Fruit fly (Drosophila melanogaster) whole organism, wandering third instar larva: ENCODE measurements around the gene Gabat.

Source experiments
- Abd-B ChIP-seq: fragments of >200 bp; optimal IDR thresholded peaks from 2 replicates; lab custom pipeline; 2017; ENCODE audit warnings: missing biosample characterization, missing genetic modification characterization
- CG32264 ChIP-seq: fragments of 200-800 bp; sonication (Bioruptor generic); optimal IDR thresholded peaks from 2 replicates; lab custom pipeline; 2016; ENCODE audit warnings: missing biosample characterization, missing genetic modification characterization
- CG9705 ChIP-seq: fragments of 200-800 bp; sonication (Bioruptor generic); optimal IDR thresholded peaks from 2 replicates; lab custom pipeline; 2018; ENCODE audit warnings: missing biosample characterization, mild to moderate bottlenecking, missing genetic modification characterization
- Dif ChIP-seq: fragments of 200-275, 200-300 bp; sonication (Bioruptor generic); optimal IDR thresholded peaks from 2 replicates; lab custom pipeline; 2018; ENCODE audit warnings: missing biosample characterization, missing genetic modification characterization; ENCODE audit not compliant: partially characterized antibody
- GATAd ChIP-seq: sonication (Bioruptor generic); optimal IDR thresholded peaks from 2 replicates; lab custom pipeline; 2016; ENCODE audit warnings: missing biosample characterization, missing genetic modification characterization
- HLH106 ChIP-seq: fragments of 200-800 bp; optimal IDR thresholded peaks from 3 replicates; lab custom pipeline; 2019; ENCODE audit warnings: missing biosample characterization, mild to moderate bottlenecking, missing genetic modification characterization, moderate library complexity
- Hnf4 ChIP-seq: fragments of 200-800 bp; sonication (Bioruptor generic); optimal IDR thresholded peaks from 2 replicates; lab custom pipeline; 2016; ENCODE audit warnings: missing biosample characterization, mild to moderate bottlenecking, missing genetic modification characterization
- Hr78 ChIP-seq: fragments of >200 bp; optimal IDR thresholded peaks from 2 replicates; lab custom pipeline; 2017; ENCODE audit warnings: missing biosample characterization, missing genetic modification characterization
- Hr83 ChIP-seq: fragments of 200-300 bp; sonication (Bioruptor generic); optimal IDR thresholded peaks from 2 replicates; lab custom pipeline; 2016; ENCODE audit warnings: missing biosample characterization, mild to moderate bottlenecking, missing genetic modification characterization, moderate library complexity; ENCODE audit not compliant: poor library complexity, severe bottlenecking
- Jra ChIP-seq: sonication (Bioruptor generic); optimal IDR thresholded peaks from 2 replicates; lab custom pipeline; 2016; ENCODE audit warnings: missing biosample characterization, missing genetic modification characterization
- Mio ChIP-seq: sonication (Bioruptor generic); optimal IDR thresholded peaks from 2 replicates; lab custom pipeline; 2016; ENCODE audit warnings: missing biosample characterization, missing genetic modification characterization
- Myc ChIP-seq: fragments of >200 bp; optimal IDR thresholded peaks from 2 replicates; lab custom pipeline; 2017
- N ChIP-seq: fragments of >200 bp; optimal IDR thresholded peaks from 2 replicates; lab custom pipeline; 2018; ENCODE audit warnings: missing biosample characterization, missing external identifiers, missing genetic modification characterization
- OdsH ChIP-seq: fragments of 200-800 bp; sonication (Bioruptor generic); optimal IDR thresholded peaks from 2 replicates; lab custom pipeline; 2016; ENCODE audit warnings: missing biosample characterization, mild to moderate bottlenecking, missing genetic modification characterization
- Rel ChIP-seq, 2 experiments: fragments of 200-800 bp; sonication (Bioruptor generic) in 1 of 2; optimal IDR thresholded peaks; 2 replicates in 1 of 2; 3 replicates in 1 of 2; lab custom pipeline; 2016 to 2019; ENCODE audit warnings: mild to moderate bottlenecking in 2 of 2, missing biosample characterization in 2 of 2, missing genetic modification characterization in 2 of 2, moderate library complexity in 1 of 2
- Sp1 ChIP-seq: fragments of 200-800 bp; sonication (Bioruptor generic); optimal IDR thresholded peaks from 3 replicates; lab custom pipeline; 2019; ENCODE audit warnings: missing biosample characterization, mild to moderate bottlenecking, missing genetic modification characterization, moderate library complexity
- Vsx2 ChIP-seq: fragments of 200-300, 225-300 bp; sonication (Bioruptor generic); optimal IDR thresholded peaks from 2 replicates; lab custom pipeline; 2018; ENCODE audit warnings: missing biosample characterization, missing genetic modification characterization; ENCODE audit not compliant: partially characterized antibody
- br ChIP-seq: fragments of 200-800 bp; sonication (Bioruptor generic); optimal IDR thresholded peaks from 2 replicates; lab custom pipeline; 2016; ENCODE audit warnings: missing biosample characterization, missing genetic modification characterization
- brk ChIP-seq: fragments of 200-800 bp; sonication (Bioruptor generic); optimal IDR thresholded peaks from 2 replicates; lab custom pipeline; 2016; ENCODE audit warnings: missing biosample characterization, mild to moderate bottlenecking, missing genetic modification characterization
- dl ChIP-seq, 2 experiments: fragments of 175-275, 200-275 bp in 1 of 2; fragments of 200-275 bp in 1 of 2; sonication (Bioruptor generic); optimal IDR thresholded peaks; lab custom pipeline; 2018; ENCODE audit warnings: mild to moderate bottlenecking in 2 of 2, missing biosample characterization in 2 of 2, missing genetic modification characterization in 2 of 2, moderate library complexity in 2 of 2; ENCODE audit not compliant: partially characterized antibody in 2 of 2, insufficient read depth in 1 of 2
- dmrt93B ChIP-seq: fragments of 200-800 bp; sonication (Bioruptor generic); optimal IDR thresholded peaks from 2 replicates; lab custom pipeline; 2018; ENCODE audit warnings: missing biosample characterization, mild to moderate bottlenecking, missing genetic modification characterization
- dsf ChIP-seq: sonication (Bioruptor generic); optimal IDR thresholded peaks from 2 replicates; lab custom pipeline; 2016; ENCODE audit warnings: missing biosample characterization, missing genetic modification characterization, borderline replicate concordance
- ey ChIP-seq: fragments of 200-800 bp; sonication (Bioruptor generic); optimal IDR thresholded peaks from 2 replicates; lab custom pipeline; 2016; ENCODE audit warnings: missing biosample characterization, missing genetic modification characterization
- foxo ChIP-seq, 2 experiments: fragments of 200-800 bp; sonication (Bioruptor generic); optimal IDR thresholded peaks; 2 replicates in 1 of 2; 3 replicates in 1 of 2; lab custom pipeline; 2016 to 2017; ENCODE audit warnings: missing biosample characterization in 2 of 2, missing genetic modification characterization in 2 of 2
- fru ChIP-seq: fragments of 200-800 bp; sonication (Bioruptor generic); optimal IDR thresholded peaks from 3 replicates; lab custom pipeline; 2016; ENCODE audit warnings: missing biosample characterization, mild to moderate bottlenecking, missing genetic modification characterization
- h ChIP-seq: fragments of 200-800 bp; sonication (Bioruptor generic); optimal IDR thresholded peaks from 3 replicates; lab custom pipeline; 2016; ENCODE audit warnings: missing biosample characterization, mild to moderate bottlenecking, missing genetic modification characterization
- jim ChIP-seq: fragments of 175-275, 200-325 bp; sonication (Bioruptor generic); optimal IDR thresholded peaks from 2 replicates; lab custom pipeline; 2016; ENCODE audit warnings: missing biosample characterization, mild to moderate bottlenecking, missing genetic modification characterization
- lola ChIP-seq: fragments of >200 bp; optimal IDR thresholded peaks from 2 replicates; lab custom pipeline; 2017; ENCODE audit warnings: missing biosample characterization, missing genetic modification characterization
- pan ChIP-seq: fragments of >200 bp; optimal IDR thresholded peaks from 2 replicates; lab custom pipeline; 2017
- psq ChIP-seq: fragments of 200-800 bp; sonication (Bioruptor generic); optimal IDR thresholded peaks from 3 replicates; lab custom pipeline; 2017; ENCODE audit warnings: missing biosample characterization, mild to moderate bottlenecking, missing genetic modification characterization, moderate library complexity
- rgr ChIP-seq: fragments of 200-800 bp; sonication (Bioruptor generic); optimal IDR thresholded peaks from 3 replicates; lab custom pipeline; 2016; ENCODE audit warnings: missing biosample characterization, mild to moderate bottlenecking, missing genetic modification characterization
- sage ChIP-seq: fragments of 200-800 bp; sonication (Bioruptor generic); optimal IDR thresholded peaks from 2 replicates; lab custom pipeline; 2016; ENCODE audit warnings: missing biosample characterization, mild to moderate bottlenecking, missing genetic modification characterization
- sv ChIP-seq: fragments of 200-800 bp; sonication (Bioruptor generic); optimal IDR thresholded peaks from 3 replicates; lab custom pipeline; 2016; ENCODE audit warnings: missing biosample characterization, missing genetic modification characterization
- tai ChIP-seq: sonication (Bioruptor generic); optimal IDR thresholded peaks from 2 replicates; lab custom pipeline; 2016; ENCODE audit warnings: missing biosample characterization, missing genetic modification characterization
- woc ChIP-seq: sonication (Bioruptor generic); optimal IDR thresholded peaks from 2 replicates; lab custom pipeline; 2016; ENCODE audit warnings: missing biosample characterization, mild to moderate bottlenecking, missing genetic modification characterization

Gene Gabat

DNA sequence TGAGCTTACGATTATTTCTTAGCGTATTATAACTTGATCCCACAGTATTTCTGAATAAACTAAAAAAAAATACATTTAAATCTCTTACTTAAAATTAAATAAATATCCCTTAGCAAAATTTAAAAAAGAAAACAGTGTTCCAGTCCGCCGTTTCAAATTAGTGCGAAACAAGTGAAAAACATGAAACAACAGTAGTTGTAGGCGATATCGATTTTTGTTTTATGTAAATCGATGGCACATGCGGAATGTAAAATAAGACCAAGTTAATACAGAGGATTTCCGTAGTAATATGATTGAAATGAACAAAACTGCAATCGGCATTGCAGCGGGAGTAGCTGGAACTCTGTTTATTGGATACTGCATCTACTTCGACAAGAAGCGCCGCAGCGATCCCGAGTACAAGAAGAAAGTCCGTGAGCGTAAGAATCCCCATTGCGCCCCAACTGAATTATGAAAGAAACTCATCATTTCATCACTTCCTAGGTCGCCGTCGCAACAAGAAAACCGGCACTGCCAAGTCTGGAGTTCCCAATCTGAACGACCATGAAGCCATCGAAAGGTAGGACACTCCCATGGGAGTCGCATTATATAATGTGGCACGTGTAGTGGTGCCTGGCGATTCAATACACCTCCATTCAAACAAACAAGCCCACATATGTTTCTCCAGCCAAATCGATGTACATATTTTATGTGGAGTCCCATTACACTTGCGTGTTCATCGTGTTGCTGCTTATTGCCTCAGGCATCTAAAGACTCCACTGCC, 573 bp upstream of the Gabat start:
- TF ChIP-seq fru (peak; percentile 41), OdsH (GFP tag; lab: Kevin White, UChicago) (no peak), woc (GFP tag; lab: Kevin White, UChicago) (peak; percentile 56)

dm6 chr3L:19994015-19994414, 6.5 kb downstream of the Gabat start:
- TF ChIP-seq dmrt93B (GFP tag; lab: Kevin White, UChicago) (no peak), pan (lab: Kevin White, UChicago) (no peak), jim (GFP tag; lab: Kevin White, UChicago) (no peak)

DNA sequence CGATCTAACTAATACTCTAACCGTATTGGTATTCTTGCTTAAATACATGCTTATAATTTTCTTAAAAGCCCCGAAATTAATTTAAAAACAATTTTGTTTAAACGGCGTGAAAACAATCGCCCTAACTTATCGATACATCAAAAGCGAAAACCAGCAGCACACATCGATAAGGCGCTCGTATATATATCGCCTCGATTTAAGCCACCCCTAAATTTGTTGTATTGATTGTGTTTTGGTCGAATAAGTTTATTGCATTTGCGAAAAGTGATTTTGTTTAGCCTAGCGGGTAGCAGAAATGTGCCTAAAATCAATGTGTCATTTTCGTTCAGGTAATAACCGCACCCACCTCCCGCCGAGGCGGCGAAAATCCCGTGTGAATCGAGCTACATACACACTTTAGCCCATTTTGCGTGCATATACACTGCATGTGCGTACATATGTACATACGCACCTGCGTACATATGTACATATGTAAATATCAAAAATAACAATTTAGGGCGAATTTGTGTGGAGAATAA, 8.7 kb downstream of the Gabat start, which contains the start of the genes CG7646 and Nca:
CG7646 (plus strand) TSS at position 174 of the 518 bp plus-strand sequence.
Nca (plus strand) TSS at position 174 of the 518 bp plus-strand sequence.
- TF ChIP-seq lola (GFP tag; lab: Kevin White, UChicago) (no peak), Sp1 (GFP tag; lab: Kevin White, UChicago) (no peak), N (GFP tag; lab: Kevin White, UChicago) (no peak), dmrt93B (GFP tag; lab: Kevin White, UChicago) (no peak), Vsx2 (no peak), brk (GFP tag; lab: Kevin White, UChicago) (peak; percentile 30), h (GFP tag; lab: Kevin White, UChicago) (peak; percentile 29), CG9705 (GFP tag; lab: Kevin White, UChicago) (peak; percentile 22), sage (GFP tag; lab: Kevin White, UChicago) (no peak), dsf (GFP tag; lab: Kevin White, UChicago) (no peak), Rel (GFP tag; optimal IDR thresholded peaks at IDR 0.05; lab: Kevin White, UChicago) (no peak), Rel (tag; optimal IDR thresholded peaks at IDR 0.05; lab: Kevin White, UChicago) (no peak), tai (GFP tag; lab: Kevin White, UChicago) (peak; percentile 5), Jra (peak; percentile 46), Hr83 (GFP tag; lab: Kevin White, UChicago) (peak; percentile 3)

- TF ChIP-seq GATAd = no peak
- TF ChIP-seq br (GFP tag; lab: Kevin White, UChicago) = no peak
- no peak for TF ChIP-seq dsf (GFP tag; lab: Kevin White, UChicago)
- no peak for TF ChIP-seq Jra
- TF ChIP-seq Vsx2 = no peak
- no peak for TF ChIP-seq N (GFP tag; lab: Kevin White, UChicago)
- TF ChIP-seq Myc (lab: Kevin White, UChicago) = no peak
- TF ChIP-seq CG32264 = no peak
- TF ChIP-seq dmrt93B (GFP tag; lab: Kevin White, UChicago) = no peak
- TF ChIP-seq HLH106 = no peak
- TF ChIP-seq sage (GFP tag; lab: Kevin White, UChicago) = no peak
- TF ChIP-seq fru = no peak
- no peak for TF ChIP-seq Abd-B (GFP tag; lab: Kevin White, UChicago)
- no peak for TF ChIP-seq woc (GFP tag; lab: Kevin White, UChicago)
- no peak for TF ChIP-seq Hr78
Observed at dm6 chr3L:19991120-19991519, 9.4 kb downstream of the Gabat start, which contains the start of gene fln. fln (minus strand) TSS chr3L:19991220.

DNA sequence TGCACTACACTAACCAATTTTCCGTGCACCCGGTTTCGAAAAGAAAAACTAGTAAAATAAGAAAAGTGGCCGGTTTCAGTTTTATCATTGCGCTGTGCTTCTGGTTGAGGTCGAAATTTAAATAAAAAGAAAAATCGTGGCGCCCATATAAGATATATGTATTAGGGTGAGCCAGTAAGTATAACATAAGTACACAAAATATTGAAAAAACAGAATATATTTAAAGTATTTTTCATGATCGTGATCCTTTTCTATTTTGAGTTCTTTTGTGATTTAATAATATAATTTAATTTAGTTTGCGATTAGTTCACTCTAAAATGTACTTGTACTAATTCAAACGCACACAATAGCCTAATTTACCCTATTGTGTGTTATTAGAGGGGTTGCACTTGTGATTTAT, 11.6 kb downstream of the Gabat start, which contains the start of gene Csas:
Csas (minus strand) TSS at position 101 of the 400 bp plus-strand sequence.
- no peak for TF ChIP-seq rgr
- no peak for TF ChIP-seq sage (GFP tag; lab: Kevin White, UChicago)
- no peak for TF ChIP-seq Hr78

DNA sequence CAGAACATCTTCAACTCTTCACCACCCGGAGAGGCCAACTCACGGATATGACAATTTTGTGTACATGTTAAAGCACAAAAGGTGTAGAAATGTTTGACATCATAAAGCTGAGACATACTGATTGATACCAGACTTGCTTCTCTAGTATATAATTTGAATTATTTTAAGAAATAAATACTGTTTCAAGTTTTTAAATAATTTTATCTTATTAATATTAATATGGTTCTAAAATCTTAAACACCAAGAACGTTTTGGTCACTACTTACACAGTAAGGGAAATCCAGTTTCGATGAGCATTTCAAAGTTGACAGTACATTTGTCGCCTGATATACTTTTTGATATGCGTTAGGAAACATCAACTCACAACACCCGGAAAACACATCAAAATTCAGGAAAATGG, 14.7 kb downstream of the Gabat start, which contains the start of the genes hale and schuy:
hale (minus strand) TSS at position 101 of the 400 bp plus-strand sequence.
schuy (plus strand) TSS at position 326 of the 400 bp plus-strand sequence.
- TF ChIP-seq CG9705 (GFP tag; lab: Kevin White, UChicago) = no peak
- TF ChIP-seq sv = no peak
- TF ChIP-seq dsf (GFP tag; lab: Kevin White, UChicago) = no peak
- TF ChIP-seq psq (GFP tag; lab: Kevin White, UChicago) = no peak
- TF ChIP-seq lola (GFP tag; lab: Kevin White, UChicago) = no peak
- TF ChIP-seq Myc (lab: Kevin White, UChicago) = no peak
- no peak for TF ChIP-seq N (GFP tag; lab: Kevin White, UChicago)
- no peak for TF ChIP-seq Sp1 (GFP tag; lab: Kevin White, UChicago)
- no peak for TF ChIP-seq Jra
- no peak for TF ChIP-seq dl (GFP tag; optimal IDR thresholded peaks at IDR 0.05; lab: Kevin White, UChicago; ENCODE audit: insufficient read depth in 1 of 2, partially characterized antibody in 2 of 2)
- TF ChIP-seq foxo (GFP tag; optimal IDR thresholded peaks at IDR 0.05; lab: Kevin White, UChicago) = no peak
- TF ChIP-seq Hr78 = no peak
- no peak for TF ChIP-seq HLH106
- no peak for TF ChIP-seq ey (GFP tag; lab: Kevin White, UChicago)
- TF ChIP-seq Mio = no peak
- no peak for TF ChIP-seq jim (GFP tag; lab: Kevin White, UChicago)
- TF ChIP-seq brk (GFP tag; lab: Kevin White, UChicago) = no peak
- TF ChIP-seq Hnf4 = no peak
- no peak for TF ChIP-seq OdsH (GFP tag; lab: Kevin White, UChicago)
- no peak for TF ChIP-seq Dif (GFP tag; lab: Kevin White, UChicago)
